Fruit fly (Drosophila melanogaster) whole organism, embryonic: ENCODE results near the gene CG15368.

Experiments
- B-H1 ChIP-seq: fragments of 200-800 bp; sonication (Bioruptor generic); IDR thresholded peaks from 3 replicates; pipeline ENCODE4 v1.3.6; 2022; ENCODE audit warnings: missing biosample characterization, missing genetic modification characterization
- CG10462 ChIP-seq: fragments of 200-800 bp; sonication (Bioruptor generic); optimal IDR thresholded peaks from 2 replicates; lab custom pipeline; 2016; ENCODE audit warnings: missing biosample characterization, missing genetic modification characterization
- CG10543 ChIP-seq: fragments of 200-800 bp; sonication (Bioruptor generic); optimal IDR thresholded peaks from 3 replicates; lab custom pipeline; 2017; ENCODE audit warnings: missing biosample characterization, mild to moderate bottlenecking, missing genetic modification characterization, moderate library complexity
- CG12155 ChIP-seq: fragments of 200-800 bp; sonication (Bioruptor generic); optimal IDR thresholded peaks from 3 replicates; lab custom pipeline; 2016; ENCODE audit warnings: missing biosample characterization, missing genetic modification characterization
- CG12236 ChIP-seq: fragments of 200-800 bp; sonication (Bioruptor generic); optimal IDR thresholded peaks from 2 replicates; lab custom pipeline; 2016; ENCODE audit warnings: missing biosample characterization, missing genetic modification characterization
- CG12391 ChIP-seq: fragments of 200-800 bp; sonication (Bioruptor generic); optimal IDR thresholded peaks from 3 replicates; lab custom pipeline; 2018; ENCODE audit warnings: missing biosample characterization, mild to moderate bottlenecking, missing genetic modification characterization, moderate library complexity
- CG12659 ChIP-seq: fragments of 200-800 bp; sonication (Bioruptor generic); optimal IDR thresholded peaks from 3 replicates; lab custom pipeline; 2017; ENCODE audit warnings: mild to moderate bottlenecking, missing biosample characterization, missing genetic modification reagents, missing genetic modification characterization
- CG13624 ChIP-seq: fragments of 200-800 bp; sonication (Bioruptor generic); optimal IDR thresholded peaks from 2 replicates; lab custom pipeline; 2016; ENCODE audit warnings: missing biosample characterization, missing genetic modification characterization
- CG16815 ChIP-seq: fragments of 200-800 bp; sonication (Bioruptor generic); optimal IDR thresholded peaks from 3 replicates; lab custom pipeline; 2017; ENCODE audit warnings: missing biosample characterization, mild to moderate bottlenecking, missing genetic modification characterization
- CG17359 ChIP-seq: fragments of 200-800 bp; sonication (Bioruptor generic); optimal IDR thresholded peaks from 3 replicates; lab custom pipeline; 2018; ENCODE audit warnings: missing biosample characterization, mild to moderate bottlenecking, missing genetic modification characterization, moderate library complexity
- CG17568 ChIP-seq: fragments of 200-800 bp; sonication (Bioruptor generic); optimal IDR thresholded peaks from 2 replicates; lab custom pipeline; 2018; ENCODE audit warnings: missing biosample characterization, mild to moderate bottlenecking, missing genetic modification characterization, moderate library complexity
- CG31441 ChIP-seq: fragments of 200-800 bp; sonication (Bioruptor generic); IDR thresholded peaks from 2 replicates; pipeline ENCODE4 v1.3.6; 2022; ENCODE audit warnings: missing biosample characterization, missing genetic modification characterization
- CG3163 ChIP-seq: fragments of 200-800 bp; sonication (Bioruptor generic); optimal IDR thresholded peaks from 3 replicates; lab custom pipeline; 2016; ENCODE audit warnings: missing biosample characterization, missing genetic modification characterization
- CG32767 ChIP-seq: fragments of 200-800 bp; sonication (Bioruptor generic); IDR thresholded peaks from 2 replicates; pipeline ENCODE4 v1.3.6; 2022; ENCODE audit warnings: missing biosample characterization, missing genetic modification characterization
- CG33557 ChIP-seq: fragments of 200-800 bp; sonication (Bioruptor generic); optimal IDR thresholded peaks from 2 replicates; lab custom pipeline; 2019; ENCODE audit warnings: missing biosample characterization, mild to moderate bottlenecking, missing genetic modification characterization, moderate library complexity
- CG4404 ChIP-seq: fragments of 200-800 bp; sonication (Bioruptor generic); IDR thresholded peaks from 2 replicates; pipeline ENCODE4 v1.3.6; 2022; ENCODE audit warnings: missing biosample characterization, missing genetic modification characterization
- CG4854 ChIP-seq: fragments of 200-800 bp; sonication (Bioruptor generic); optimal IDR thresholded peaks from 2 replicates; lab custom pipeline; 2016; ENCODE audit warnings: missing biosample characterization, missing genetic modification characterization, inconsistent platforms
- CG6689 ChIP-seq: fragments of 200-800 bp; sonication (Bioruptor generic); IDR thresholded peaks from 2 replicates; pipeline ENCODE4 v1.3.6; 2022; ENCODE audit warnings: missing biosample characterization, missing genetic modification characterization
- CG6854 ChIP-seq: fragments of 200-800 bp; sonication (Bioruptor generic); optimal IDR thresholded peaks from 3 replicates; lab custom pipeline; 2017; ENCODE audit warnings: missing biosample characterization, mild to moderate bottlenecking, missing genetic modification characterization
- CG8478 ChIP-seq: fragments of >200 bp; optimal IDR thresholded peaks from 2 replicates; lab custom pipeline; 2018
- Camta ChIP-seq: fragments of 200-800 bp; sonication (Bioruptor generic); optimal IDR thresholded peaks from 2 replicates; lab custom pipeline; 2016; ENCODE audit warnings: missing biosample characterization, missing genetic modification characterization
- Gsc ChIP-seq: fragments of 200-800 bp; sonication (Bioruptor generic); IDR thresholded peaks from 2 replicates; pipeline ENCODE4 v1.3.6; 2022; ENCODE audit warnings: missing biosample characterization, missing genetic modification characterization
- Gug ChIP-seq: fragments of 200-800 bp; sonication (Bioruptor generic); IDR thresholded peaks from 4 replicates; pipeline ENCODE4 v1.3.6; 2022; ENCODE audit warnings: missing biosample characterization, missing genetic modification characterization
- H15 ChIP-seq: fragments of 200-800 bp; sonication (Bioruptor generic); IDR thresholded peaks from 3 replicates; pipeline ENCODE4 v1.3.6; 2022; ENCODE audit warnings: missing biosample characterization, missing genetic modification characterization
- Hsf ChIP-seq: fragments of 200-800 bp; sonication (Bioruptor generic); optimal IDR thresholded peaks from 3 replicates; lab custom pipeline; 2016; ENCODE audit warnings: missing biosample characterization, missing genetic modification characterization
- Jarid2 ChIP-seq: fragments of 200-800 bp; sonication (Bioruptor generic); optimal IDR thresholded peaks from 3 replicates; lab custom pipeline; 2017; ENCODE audit warnings: mild to moderate bottlenecking, missing biosample characterization, missing genetic modification reagents, missing genetic modification characterization
- Mes4 ChIP-seq: fragments of 200-800 bp; sonication (Bioruptor generic); optimal IDR thresholded peaks from 2 replicates; lab custom pipeline; 2016; ENCODE audit warnings: missing biosample characterization, missing genetic modification characterization
- NC2α ChIP-seq: fragments of 200-800 bp; sonication (Bioruptor generic); optimal IDR thresholded peaks from 2 replicates; lab custom pipeline; 2016; ENCODE audit warnings: missing biosample characterization, missing genetic modification characterization
- Neu2 ChIP-seq: fragments of 200-800 bp; sonication (Bioruptor generic); optimal IDR thresholded peaks from 3 replicates; lab custom pipeline; 2016; ENCODE audit warnings: missing biosample characterization, missing genetic modification characterization, borderline replicate concordance
- Side ChIP-seq: fragments of 200-800 bp; sonication (Bioruptor generic); optimal IDR thresholded peaks from 2 replicates; lab custom pipeline; 2016; ENCODE audit warnings: missing biosample characterization, missing genetic modification characterization
- Xbp1 ChIP-seq: fragments of 200-800 bp; sonication (Bioruptor generic); optimal IDR thresholded peaks from 3 replicates; lab custom pipeline; 2016; ENCODE audit warnings: missing biosample characterization, mild to moderate bottlenecking, missing genetic modification characterization
- ato ChIP-seq: fragments of 200-800 bp; sonication (Bioruptor generic); IDR thresholded peaks from 2 replicates; pipeline ENCODE4 v1.3.6; 2022; ENCODE audit warnings: missing biosample characterization, missing genetic modification characterization; ENCODE audit not compliant: partially characterized antibody
- az2 ChIP-seq: fragments of 200-800 bp; sonication (Bioruptor generic); optimal IDR thresholded peaks from 3 replicates; lab custom pipeline; 2016; ENCODE audit warnings: missing biosample characterization, missing genetic modification characterization
- bigmax ChIP-seq: fragments of 200-800 bp; sonication (Bioruptor generic); optimal IDR thresholded peaks from 2 replicates; lab custom pipeline; 2018; ENCODE audit warnings: missing biosample characterization, mild to moderate bottlenecking, missing genetic modification characterization
- cato ChIP-seq: fragments of 200-800 bp; sonication (Bioruptor generic); optimal IDR thresholded peaks from 2 replicates; lab custom pipeline; 2016; ENCODE audit warnings: missing biosample characterization, missing genetic modification characterization, borderline replicate concordance
- dmrt99B ChIP-seq: fragments of 200-800 bp; sonication (Bioruptor generic); optimal IDR thresholded peaks from 2 replicates; lab custom pipeline; 2018; ENCODE audit warnings: missing biosample characterization, mild to moderate bottlenecking, missing genetic modification characterization, moderate library complexity
- dysf ChIP-seq: fragments of 200-800 bp; sonication (Bioruptor generic); IDR thresholded peaks from 3 replicates; pipeline ENCODE4 v1.3.6; 2022; ENCODE audit warnings: missing biosample characterization, missing genetic modification characterization
- emc ChIP-seq: fragments of 200-800 bp; sonication (Bioruptor generic); optimal IDR thresholded peaks from 2 replicates; lab custom pipeline; 2016; ENCODE audit warnings: missing biosample characterization, missing genetic modification characterization
- en ChIP-seq: fragments of 200-800 bp; sonication (Bioruptor generic); optimal IDR thresholded peaks from 2 replicates; lab custom pipeline; 2016; ENCODE audit warnings: missing biosample characterization, missing genetic modification characterization
- eyg ChIP-seq: fragments of 200-800 bp; sonication (Bioruptor generic); optimal IDR thresholded peaks from 3 replicates; lab custom pipeline; 2016; ENCODE audit warnings: missing biosample characterization, missing genetic modification characterization
- fd102C ChIP-seq: fragments of 200-800 bp; sonication (Bioruptor generic); optimal IDR thresholded peaks from 2 replicates; lab custom pipeline; 2018; ENCODE audit warnings: missing biosample characterization, mild to moderate bottlenecking, missing genetic modification characterization, moderate library complexity
- h ChIP-seq: fragments of >200 bp; optimal IDR thresholded peaks from 2 replicates; lab custom pipeline; 2017
- jigr1 ChIP-seq: fragments of 200-800 bp; sonication (Bioruptor generic); IDR thresholded peaks from 3 replicates; pipeline ENCODE4 v1.3.6; 2022; ENCODE audit warnings: missing biosample characterization, missing genetic modification characterization
- maf-S ChIP-seq: fragments of 200-800 bp; sonication (Bioruptor generic); optimal IDR thresholded peaks from 2 replicates; lab custom pipeline; 2016; ENCODE audit warnings: missing biosample characterization, missing genetic modification characterization
- pfk ChIP-seq: fragments of 200-800 bp; sonication (Bioruptor generic); optimal IDR thresholded peaks from 2 replicates; lab custom pipeline; 2018; ENCODE audit warnings: missing biosample characterization, mild to moderate bottlenecking, missing genetic modification characterization, moderate library complexity
- scrt ChIP-seq: fragments of 200-800 bp; sonication (Bioruptor generic); optimal IDR thresholded peaks from 2 replicates; lab custom pipeline; 2018; ENCODE audit warnings: missing biosample characterization, mild to moderate bottlenecking, missing genetic modification characterization, moderate library complexity
- stc ChIP-seq: fragments of 200-800 bp; sonication (Bioruptor generic); IDR thresholded peaks from 2 replicates; pipeline ENCODE4 v1.3.6; 2022; ENCODE audit warnings: missing biosample characterization, missing genetic modification characterization
- tgo ChIP-seq: fragments of 200-800 bp; sonication (Bioruptor generic); IDR thresholded peaks from 3 replicates; pipeline ENCODE4 v1.3.6; 2022; ENCODE audit warnings: missing biosample characterization, missing genetic modification characterization
- trem ChIP-seq: fragments of 200-800 bp; optimal IDR thresholded peaks from 3 replicates; lab custom pipeline; 2019; ENCODE audit warnings: missing biosample characterization, mild to moderate bottlenecking, missing genetic modification characterization, moderate library complexity
- vnd ChIP-seq: fragments of 200-800 bp; sonication (Bioruptor generic); IDR thresholded peaks from 3 replicates; pipeline ENCODE4 v1.3.6; 2022; ENCODE audit warnings: missing biosample characterization, missing genetic modification characterization; ENCODE audit not compliant: partially characterized antibody
- wdn ChIP-seq: fragments of 200-800 bp; sonication (Bioruptor generic); IDR thresholded peaks from 2 replicates; pipeline ENCODE4 v1.3.6; 2022; ENCODE audit warnings: missing biosample characterization, missing genetic modification characterization
- z ChIP-seq: fragments of 200-800 bp; sonication (Bioruptor generic); IDR thresholded peaks from 3 replicates; pipeline ENCODE4 v1.3.6; 2022; ENCODE audit warnings: missing biosample characterization, missing genetic modification characterization

CG15368 gene

dm6 chrX:9255964-9256520, 40.5 kb downstream of the CG15368 start, which contains the start of gene ric8a (continued):
- no peak for TF ChIP-seq CG3163 (GFP tag; lab: Kevin White, UChicago)
- no peak for TF ChIP-seq CG17359 (tag; lab: Kevin White, UChicago)
- TF ChIP-seq eyg (GFP tag; lab: Kevin White, UChicago) = no peak
- peak; percentile 75 for TF ChIP-seq vnd (GFP tag; lab: Robert Waterston, UW)
- TF ChIP-seq CG10462 (GFP tag; lab: Kevin White, UChicago) = no peak
- no peak for TF ChIP-seq NC2α (GFP tag; lab: Kevin White, UChicago)
- no peak for TF ChIP-seq CG17568 (GFP tag; lab: Kevin White, UChicago)
- no peak for TF ChIP-seq CG4404 (GFP tag; lab: Robert Waterston, UW)
- no peak for TF ChIP-seq h (lab: Kevin White, UChicago)
- no peak for TF ChIP-seq wdn (GFP tag; lab: Robert Waterston, UW)
- no peak for TF ChIP-seq Side
- TF ChIP-seq B-H1 = no peak
- TF ChIP-seq jigr1 (GFP tag; lab: Robert Waterston, UW) = no peak; the same call in 2 of the 3 replicates
- no peak for TF ChIP-seq CG10543 (GFP tag; lab: Kevin White, UChicago)
- no peak for TF ChIP-seq tgo (GFP tag; lab: Robert Waterston, UW)
- peak; percentile 7 for TF ChIP-seq Xbp1
- no peak for TF ChIP-seq cato (GFP tag; lab: Kevin White, UChicago)
- peak; percentile 68 for TF ChIP-seq ato (GFP tag; lab: Robert Waterston, UW)
- no peak for TF ChIP-seq Hsf (GFP tag; lab: Kevin White, UChicago)
- TF ChIP-seq CG33557 (GFP tag; lab: Kevin White, UChicago) = no peak
- no peak for TF ChIP-seq Gsc (GFP tag; lab: Robert Waterston, UW)
- peak; percentile 12; the same call in 1 of the 4 replicates for TF ChIP-seq Gug (GFP tag; lab: Robert Waterston, UW)
- no peak for TF ChIP-seq emc (GFP tag; lab: Kevin White, UChicago)
- peak; percentile 30 for TF ChIP-seq CG12659
- no peak for TF ChIP-seq Neu2
- TF ChIP-seq pfk = no peak
- peak; percentile 67 for TF ChIP-seq trem (tag; lab: Kevin White, UChicago)
- no peak for TF ChIP-seq bigmax (GFP tag; lab: Kevin White, UChicago)
- TF ChIP-seq Jarid2 (GFP tag; lab: Kevin White, UChicago) = no peak
- no peak for TF ChIP-seq H15
- no peak for TF ChIP-seq CG8478
- no peak for TF ChIP-seq maf-S (GFP tag; lab: Kevin White, UChicago)
- no peak for TF ChIP-seq z (GFP tag; lab: Robert Waterston, UW)
- no peak for TF ChIP-seq CG16815 (GFP tag; lab: Kevin White, UChicago)
- TF ChIP-seq scrt (GFP tag; lab: Kevin White, UChicago) = no peak
- TF ChIP-seq CG6854 = no peak
- no peak for TF ChIP-seq dysf (GFP tag; lab: Robert Waterston, UW)
- no peak for TF ChIP-seq CG13624 (GFP tag; lab: Kevin White, UChicago)
- no peak for TF ChIP-seq CG6689 (GFP tag; lab: Robert Waterston, UW)
- no peak for TF ChIP-seq Mes4 (GFP tag; lab: Kevin White, UChicago)
- no peak for TF ChIP-seq CG4854
- no peak for TF ChIP-seq en
- TF ChIP-seq CG32767 (GFP tag; lab: Robert Waterston, UW) = no peak
- TF ChIP-seq fd102C (GFP tag; lab: Kevin White, UChicago) = no peak
- TF ChIP-seq az2 (GFP tag; lab: Kevin White, UChicago) = no peak
- no peak for TF ChIP-seq CG12236
- TF ChIP-seq CG31441 (GFP tag; lab: Robert Waterston, UW) = no peak
- no peak for TF ChIP-seq CG12155 (GFP tag; lab: Kevin White, UChicago)
- TF ChIP-seq dmrt99B (tag; lab: Kevin White, UChicago) = no peak
- peak; percentile 12 for TF ChIP-seq CG12391
- TF ChIP-seq Camta (GFP tag; lab: Kevin White, UChicago) = no peak
- no peak for TF ChIP-seq stc (GFP tag; lab: Robert Waterston, UW)
